Worm (Caenorhabditis elegans): Measurements from ENCODE around the gene srg-29.

ce11 chrV:5334588-5334987, 2.4 kb upstream of the srg-29 start, which contains the start of gene srg-28:
- TF ChIP-seq ceh-18 (tag; optimal IDR thresholded peaks at IDR 0.05), result no peak
- no peak for TF ChIP-seq pha-4 (tag; optimal IDR thresholded peaks at IDR 0.05)
- TF ChIP-seq hlh-8 (tag; optimal IDR thresholded peaks at IDR 0.05), result no peak
- TF ChIP-seq ama-1 (optimal IDR thresholded peaks at IDR 0.05), result no peak
- TF ChIP-seq unc-3 (GFP tag; conservative IDR thresholded peaks at IDR 0.05), result no peak
- TF ChIP-seq unc-3 (tag; optimal IDR thresholded peaks at IDR 0.05), result no peak
- TF ChIP-seq pag-3 (tag; optimal IDR thresholded peaks at IDR 0.05; ENCODE audit: borderline replicate concordance), result no peak
- TF ChIP-seq ceh-22 (tag; optimal IDR thresholded peaks at IDR 0.05), result no peak
- no peak for TF ChIP-seq K02D7.2 (tag; optimal IDR thresholded peaks at IDR 0.05)
- no peak for TF ChIP-seq nfya-1 (tag; optimal IDR thresholded peaks at IDR 0.05)
- TF ChIP-seq ceh-30 (tag; optimal IDR thresholded peaks at IDR 0.05), result no peak
- TF ChIP-seq nhr-11 (tag; optimal IDR thresholded peaks at IDR 0.05), result no peak
- TF ChIP-seq ahr-1 (tag; optimal IDR thresholded peaks at IDR 0.05), result no peak
- no peak for TF ChIP-seq ceh-9 (tag; optimal IDR thresholded peaks at IDR 0.05)
